Fruit fly (Drosophila melanogaster) whole organism, embryonic: ENCODE results near the gene CG7264.

Experiments used
- Ada2b ChIP-seq: fragments of 200-800 bp; sonication (Bioruptor generic); IDR thresholded peaks from 2 replicates; pipeline ENCODE4 v1.3.6; 2022; ENCODE audit warnings: missing biosample characterization, missing genetic modification characterization
- Adf1 ChIP-seq: fragments of 200-800 bp; sonication (Bioruptor generic); IDR thresholded peaks from 2 replicates; pipeline ENCODE4 v1.3.6; 2022; ENCODE audit warnings: missing biosample characterization, missing genetic modification characterization
- BtbVII ChIP-seq: fragments of 200-800 bp; sonication (Bioruptor generic); optimal IDR thresholded peaks from 3 replicates; lab custom pipeline; 2017; ENCODE audit warnings: missing biosample characterization, mild to moderate bottlenecking, missing genetic modification characterization
- C15 ChIP-seq: fragments of 200-800 bp; sonication (Bioruptor generic); IDR thresholded peaks from 3 replicates; pipeline ENCODE4 v1.3.6; 2022; ENCODE audit warnings: missing biosample characterization, missing genetic modification characterization
- CG10209 ChIP-seq: fragments of 200-800 bp; sonication (Bioruptor generic); optimal IDR thresholded peaks from 3 replicates; lab custom pipeline; 2017; ENCODE audit warnings: missing biosample characterization, mild to moderate bottlenecking, missing genetic modification characterization, missing genetic modification reagents
- CG11456 ChIP-seq: fragments of 200-800 bp; sonication (Bioruptor generic); IDR thresholded peaks from 3 replicates; pipeline ENCODE4 v1.3.6; 2022; ENCODE audit warnings: missing biosample characterization, missing genetic modification characterization
- CG11695 ChIP-seq: fragments of 200-800 bp; sonication (Bioruptor generic); IDR thresholded peaks from 3 replicates; pipeline ENCODE4 v1.3.6; 2022; ENCODE audit warnings: missing biosample characterization, missing genetic modification characterization
- CG12942 ChIP-seq: fragments of 200-800 bp; sonication (Bioruptor generic); optimal IDR thresholded peaks from 3 replicates; lab custom pipeline; 2016; ENCODE audit warnings: missing biosample characterization, missing genetic modification characterization
- CG15514 ChIP-seq: fragments of 200-800 bp; sonication (Bioruptor generic); optimal IDR thresholded peaks from 3 replicates; lab custom pipeline; 2017; ENCODE audit warnings: missing biosample characterization, missing genetic modification characterization, mild to moderate bottlenecking, moderate library complexity, missing genetic modification reagents
- CG16813 ChIP-seq: fragments of 200-800 bp; sonication (Bioruptor generic); IDR thresholded peaks from 3 replicates; pipeline ENCODE4 v1.3.6; 2022; ENCODE audit warnings: missing biosample characterization, missing genetic modification characterization; ENCODE audit not compliant: partially characterized antibody
- CG18599 ChIP-seq: fragments of 200-800 bp; sonication (Bioruptor generic); optimal IDR thresholded peaks from 3 replicates; lab custom pipeline; 2017; ENCODE audit warnings: missing biosample characterization, missing genetic modification characterization, mild to moderate bottlenecking, moderate library complexity, missing genetic modification reagents
- CG34376 ChIP-seq: fragments of 200-800 bp; sonication (Bioruptor generic); optimal IDR thresholded peaks from 2 replicates; lab custom pipeline; 2018; ENCODE audit warnings: missing biosample characterization, mild to moderate bottlenecking, missing genetic modification characterization
- CG3995 ChIP-seq: fragments of 200-800 bp; sonication (Bioruptor generic); optimal IDR thresholded peaks from 3 replicates; lab custom pipeline; 2016; ENCODE audit warnings: missing biosample characterization, missing genetic modification characterization
- CG4404 ChIP-seq: fragments of 200-800 bp; sonication (Bioruptor generic); IDR thresholded peaks from 2 replicates; pipeline ENCODE4 v1.3.6; 2022; ENCODE audit warnings: missing biosample characterization, missing genetic modification characterization
- CG5953 ChIP-seq: fragments of 200-800 bp; sonication (Bioruptor generic); IDR thresholded peaks from 2 replicates; pipeline ENCODE4 v1.3.6; 2022; ENCODE audit warnings: missing biosample characterization, missing genetic modification characterization
- CG6683 ChIP-seq: fragments of 200-800 bp; sonication (Bioruptor generic); optimal IDR thresholded peaks from 2 replicates; lab custom pipeline; 2017; ENCODE audit warnings: missing biosample characterization, mild to moderate bottlenecking, missing genetic modification characterization, missing genetic modification reagents
- CG6689 ChIP-seq: fragments of 200-800 bp; sonication (Bioruptor generic); IDR thresholded peaks from 2 replicates; pipeline ENCODE4 v1.3.6; 2022; ENCODE audit warnings: missing biosample characterization, missing genetic modification characterization
- CG8089 ChIP-seq: fragments of 200-800 bp; sonication (Bioruptor generic); optimal IDR thresholded peaks from 3 replicates; lab custom pipeline; 2016; ENCODE audit warnings: missing biosample characterization, missing genetic modification characterization
- CG9215 ChIP-seq: fragments of 200-800 bp; sonication (Bioruptor generic); IDR thresholded peaks from 2 replicates; pipeline ENCODE4 v1.3.6; 2022; ENCODE audit warnings: missing biosample characterization, missing genetic modification characterization
- Chrac-16 ChIP-seq: fragments of 200-800 bp; sonication (Bioruptor generic); optimal IDR thresholded peaks from 3 replicates; lab custom pipeline; 2016; ENCODE audit warnings: missing biosample characterization, missing genetic modification characterization
- D ChIP-seq, 2 experiments: fragments of 200-800 bp in 1 of 2; fragments of >200 bp in 1 of 2; sonication (Bioruptor generic) in 1 of 2; optimal IDR thresholded peaks; 2 replicates in 1 of 2; 3 replicates in 1 of 2; lab custom pipeline; 2017; ENCODE audit warnings: mild to moderate bottlenecking in 1 of 2, missing biosample characterization in 1 of 2, missing genetic modification characterization in 1 of 2, missing genetic modification reagents in 1 of 2
- Dek ChIP-seq: fragments of 200-800 bp; sonication (Bioruptor generic); optimal IDR thresholded peaks from 3 replicates; lab custom pipeline; 2019; ENCODE audit warnings: missing biosample characterization, mild to moderate bottlenecking, missing genetic modification characterization, moderate library complexity
- Doc2 ChIP-seq: fragments of 200-800 bp; sonication (Bioruptor generic); IDR thresholded peaks from 2 replicates; pipeline ENCODE4 v1.3.6; 2022; ENCODE audit warnings: missing biosample characterization, missing genetic modification characterization
- Hr39 ChIP-seq: fragments of >200 bp; optimal IDR thresholded peaks from 2 replicates; lab custom pipeline; 2017
- Jarid2 ChIP-seq: fragments of 200-800 bp; sonication (Bioruptor generic); optimal IDR thresholded peaks from 3 replicates; lab custom pipeline; 2017; ENCODE audit warnings: mild to moderate bottlenecking, missing biosample characterization, missing genetic modification reagents, missing genetic modification characterization
- MTF-1 ChIP-seq: fragments of 200-800 bp; sonication (Bioruptor generic); optimal IDR thresholded peaks from 2 replicates; lab custom pipeline; 2018; ENCODE audit warnings: missing biosample characterization, mild to moderate bottlenecking, missing genetic modification characterization, borderline replicate concordance
- Med ChIP-seq: fragments of 200-800 bp; sonication (Bioruptor generic); peaks from one replicate; lab custom pipeline; 2016; ENCODE audit warnings: missing biosample characterization, missing genetic modification characterization, mild to moderate bottlenecking, inconsistent platforms, moderate library complexity
- Pdp1 ChIP-seq, 2 experiments: fragments of 200-800 bp; sonication (Bioruptor generic); optimal IDR thresholded peaks; 3 replicates each; lab custom pipeline; 2016; ENCODE audit warnings: missing biosample characterization in 2 of 2, missing genetic modification characterization in 2 of 2, mild to moderate bottlenecking in 1 of 2, moderate library complexity in 1 of 2
- caup ChIP-seq: fragments of 200-800 bp; sonication (Bioruptor generic); optimal IDR thresholded peaks from 3 replicates; lab custom pipeline; 2017; ENCODE audit warnings: missing biosample characterization, mild to moderate bottlenecking, missing genetic modification characterization, moderate library complexity; ENCODE audit not compliant: severe bottlenecking
- chinmo ChIP-seq: fragments of 200-800 bp; sonication (Bioruptor generic); IDR thresholded peaks from 4 replicates; pipeline ENCODE4 v1.3.6; 2022; ENCODE audit warnings: missing biosample characterization, missing genetic modification characterization; ENCODE audit not compliant: partially characterized antibody
- crc ChIP-seq: fragments of 200-800 bp; sonication (Bioruptor generic); optimal IDR thresholded peaks from 2 replicates; lab custom pipeline; 2016; ENCODE audit warnings: missing biosample characterization, missing genetic modification characterization
- da ChIP-seq: fragments of 200-800 bp; sonication (Bioruptor generic); optimal IDR thresholded peaks from 2 replicates; lab custom pipeline; 2016; ENCODE audit warnings: missing biosample characterization, missing genetic modification characterization
- dati ChIP-seq: fragments of 200-800 bp; sonication (Bioruptor generic); IDR thresholded peaks from 2 replicates; pipeline ENCODE4 v1.3.6; 2022; ENCODE audit warnings: missing biosample characterization, missing genetic modification characterization
- grn ChIP-seq: fragments of 200-800 bp; sonication (Bioruptor generic); optimal IDR thresholded peaks from 3 replicates; lab custom pipeline; 2017; ENCODE audit warnings: missing biosample characterization, missing genetic modification characterization
- gt ChIP-seq: fragments of 200-800 bp; sonication (Bioruptor generic); IDR thresholded peaks from 2 replicates; pipeline ENCODE4 v1.3.6; 2022; ENCODE audit warnings: missing biosample characterization, missing genetic modification characterization
- ham ChIP-seq: fragments of 200-800 bp; sonication (Bioruptor generic); IDR thresholded peaks from 2 replicates; pipeline ENCODE4 v1.3.6; 2022; ENCODE audit warnings: missing biosample characterization, missing genetic modification characterization
- her ChIP-seq: fragments of 200-800 bp; sonication (Bioruptor generic); optimal IDR thresholded peaks from 2 replicates; lab custom pipeline; 2016; ENCODE audit warnings: missing biosample characterization, missing genetic modification characterization
- kah ChIP-seq: fragments of 200-800 bp; sonication (Bioruptor generic); optimal IDR thresholded peaks from 2 replicates; lab custom pipeline; 2018; ENCODE audit warnings: missing biosample characterization, mild to moderate bottlenecking, missing genetic modification characterization
- kay ChIP-seq: fragments of 200-800 bp; sonication (Bioruptor generic); optimal IDR thresholded peaks from 2 replicates; lab custom pipeline; 2016; ENCODE audit warnings: missing biosample characterization, missing genetic modification characterization
- luna ChIP-seq: fragments of 200-800 bp; sonication (Bioruptor generic); optimal IDR thresholded peaks from 2 replicates; lab custom pipeline; 2016; ENCODE audit warnings: missing biosample characterization, missing genetic modification characterization
- mirr ChIP-seq: fragments of 200-800 bp; sonication (Bioruptor generic); optimal IDR thresholded peaks from 3 replicates; lab custom pipeline; 2018; ENCODE audit warnings: missing biosample characterization, mild to moderate bottlenecking, missing genetic modification characterization
- nerfin-2 ChIP-seq: fragments of 200-800 bp; sonication (Bioruptor generic); IDR thresholded peaks from 2 replicates; pipeline ENCODE4 v1.3.6; 2022; ENCODE audit warnings: missing biosample characterization, missing genetic modification characterization; ENCODE audit not compliant: partially characterized antibody
- pan ChIP-seq, 4 experiments: fragments of >200 bp in 3 of 4; fragments of 200-800 bp in 1 of 4; sonication (Bioruptor generic) in 1 of 4; optimal IDR thresholded peaks in 3 of 4; IDR thresholded peaks in 1 of 4; 2 replicates each; pipeline versions ENCODE4 v1.3.6 to Lab custom; 2017 to 2022; ENCODE audit warnings: missing biosample characterization in 2 of 4, missing genetic modification characterization in 2 of 4, mixed read lengths in 1 of 4
- rib ChIP-seq: fragments of 200-800 bp; sonication (Bioruptor generic); IDR thresholded peaks from 2 replicates; pipeline ENCODE4 v1.3.6; 2022; ENCODE audit warnings: missing biosample characterization, missing genetic modification characterization
- so ChIP-seq: fragments of 200-800 bp; sonication (Bioruptor generic); IDR thresholded peaks from 3 replicates; pipeline ENCODE4 v1.3.6; 2022; ENCODE audit warnings: missing biosample characterization, missing genetic modification characterization
- stwl ChIP-seq: fragments of 200-800 bp; sonication (Bioruptor generic); optimal IDR thresholded peaks from 3 replicates; lab custom pipeline; 2018; ENCODE audit warnings: missing biosample characterization, mild to moderate bottlenecking, missing genetic modification characterization, moderate library complexity
- sug ChIP-seq: fragments of 200-800 bp; optimal IDR thresholded peaks from 2 replicates; lab custom pipeline; 2019; ENCODE audit warnings: missing biosample characterization, mild to moderate bottlenecking, missing genetic modification characterization, moderate library complexity
- twi ChIP-seq: fragments of 200-800 bp; optimal IDR thresholded peaks from 2 replicates; lab custom pipeline; 2019; ENCODE audit warnings: missing biosample characterization, mild to moderate bottlenecking, missing genetic modification characterization, moderate library complexity
- vnd ChIP-seq: fragments of 200-800 bp; sonication (Bioruptor generic); IDR thresholded peaks from 3 replicates; pipeline ENCODE4 v1.3.6; 2022; ENCODE audit warnings: missing biosample characterization, missing genetic modification characterization; ENCODE audit not compliant: partially characterized antibody
- zen2 ChIP-seq: fragments of 200-800 bp; sonication (Bioruptor generic); IDR thresholded peaks from 3 replicates; pipeline ENCODE4 v1.3.6; 2022; ENCODE audit warnings: missing biosample characterization, missing genetic modification characterization; ENCODE audit not compliant: partially characterized antibody

The CG7264 gene

dm6 chr3L:11788195-11788594 is 40.6 kb upstream of the CG7264 start (continued):
- TF ChIP-seq CG16813 (GFP tag; lab: Robert Waterston, UW) (no peak), rib (GFP tag; lab: Robert Waterston, UW) (0 out of 2 replicates have a peak, but pooled peaks have one; percentile 40), caup (peak; percentile 4), CG5953 (GFP tag; lab: Robert Waterston, UW) (no peak), vnd (no peak), CG4404 (no peak), C15 (GFP tag; lab: Robert Waterston, UW) (no peak), pan (optimal IDR thresholded peaks at IDR 0.05; lab: Kevin White, UChicago) (no peak), pan (GFP tag; optimal IDR thresholded peaks at IDR 0.05 in 1 of 2, IDR thresholded peaks at IDR 0.05 in 1 of 2) (no peak), CG8089 (no peak), nerfin-2 (GFP tag; lab: Robert Waterston, UW) (no peak), Hr39 (lab: Kevin White, UChicago) (no peak), D (optimal IDR thresholded peaks at IDR 0.05; lab: Kevin White, UChicago) (no peak), D (GFP tag; optimal IDR thresholded peaks at IDR 0.05; lab: Kevin White, UChicago) (no peak), kay (no peak), kah (GFP tag; lab: Kevin White, UChicago) (no peak), CG12942 (GFP tag; lab: Kevin White, UChicago) (no peak), BtbVII (GFP tag; lab: Kevin White, UChicago) (peak; percentile 34), MTF-1 (no peak), CG18599 (GFP tag; lab: Kevin White, UChicago) (peak; percentile 47), CG6689 (no peak), her (GFP tag; lab: Kevin White, UChicago) (no peak), Ada2b (GFP tag; lab: Robert Waterston, UW) (no peak), gt (no peak), CG10209 (GFP tag; lab: Kevin White, UChicago) (no peak), Pdp1 (GFP tag; optimal IDR thresholded peaks at IDR 0.05; lab: Kevin White, UChicago) (peak in 1 of 2 experiments; percentile 82), Jarid2 (GFP tag; lab: Kevin White, UChicago) (no peak), CG6683 (GFP tag; lab: Kevin White, UChicago) (no peak), Doc2 (GFP tag; lab: Robert Waterston, UW) (no peak), stwl (tag; lab: Kevin White, UChicago) (no peak), grn (peak; percentile 66), chinmo (0 out of 4 replicates have a peak, but pooled peaks have one; percentile 27), CG34376 (GFP tag; lab: Kevin White, UChicago) (peak; percentile 48), sug (tag; lab: Kevin White, UChicago) (peak; percentile 64), CG11695 (GFP tag; lab: Robert Waterston, UW) (no peak), Dek (no peak), Med (GFP tag; lab: Kevin White, UChicago) (peak; percentile 23), luna (GFP tag; lab: Kevin White, UChicago) (no peak), twi (tag; lab: Kevin White, UChicago) (no peak), CG9215 (GFP tag; lab: Robert Waterston, UW) (no peak), CG11456 (GFP tag; lab: Robert Waterston, UW) (no peak), so (peak; percentile 63; the same call in 1 of the 3 replicates), crc (GFP tag; lab: Kevin White, UChicago) (no peak), da (GFP tag; lab: Kevin White, UChicago) (no peak), Chrac-16 (no peak), CG3995 (GFP tag; lab: Kevin White, UChicago) (no peak), Adf1 (GFP tag; lab: Robert Waterston, UW) (no peak), CG15514 (peak; percentile 36), mirr (GFP tag; lab: Kevin White, UChicago) (peak; percentile 86), dati (GFP tag; lab: Robert Waterston, UW) (no peak), zen2 (GFP tag; lab: Robert Waterston, UW) (no peak), ham (no peak)
